Worm (Caenorhabditis elegans) whole organism, L4/young adult: Measurements from ENCODE around the gene ZC443.3.

Experiments
- dao-5 ChIP-seq: sonication (generic microtip); optimal IDR thresholded peaks from 2 replicates; lab custom pipeline; 2016; ENCODE audit warnings: missing genotype, missing genetic modification characterization, moderate library complexity, missing compliant biosample characterization
- him-1 ChIP-seq: sonication (generic microtip); optimal IDR thresholded peaks from 2 replicates; lab custom pipeline; 2016; ENCODE audit warnings: missing genotype, missing genetic modification reagents, missing genetic modification characterization, missing compliant biosample characterization

ce11 chrV:12763291-12763995, 50.5 kb downstream of the ZC443.3 start, which contains the start of the genes abcf-1 and scc-3:
- TF ChIP-seq him-1 (tag; lab: Kevin White, UChicago), result no peak
- no peak for TF ChIP-seq dao-5 (tag; lab: Kevin White, UChicago)
